Fruit fly (Drosophila melanogaster) whole organism, adult: ENCODE measurements around the gene Uba5.

Experiments used
- CG11617 ChIP-seq: fragments of 200-800 bp; sonication (Bioruptor generic); optimal IDR thresholded peaks from 2 replicates; lab custom pipeline; 2017; ENCODE audit warnings: mild to moderate bottlenecking, missing biosample characterization, missing genetic modification reagents, missing genetic modification characterization
- CG12768 ChIP-seq: fragments of 200-800 bp; sonication (Bioruptor generic); optimal IDR thresholded peaks from 2 replicates; lab custom pipeline; 2017; ENCODE audit warnings: missing biosample characterization, missing genetic modification characterization, mild to moderate bottlenecking, moderate library complexity, missing genetic modification reagents
- CG14711 ChIP-seq: fragments of 200-800 bp; sonication (Bioruptor generic); optimal IDR thresholded peaks from 2 replicates; lab custom pipeline; 2018; ENCODE audit warnings: missing biosample characterization, mild to moderate bottlenecking, missing genetic modification characterization, moderate library complexity
- CG1620 ChIP-seq: fragments of 200-800 bp; sonication (Bioruptor generic); optimal IDR thresholded peaks from 2 replicates; lab custom pipeline; 2016; ENCODE audit warnings: missing biosample characterization, missing genetic modification characterization
- CG33017 ChIP-seq: fragments of 200-800 bp; sonication (Bioruptor generic); optimal IDR thresholded peaks from 2 replicates; lab custom pipeline; 2018; ENCODE audit warnings: missing biosample characterization, mild to moderate bottlenecking, missing genetic modification characterization, moderate library complexity
- CG5204 ChIP-seq: fragments of 200-800 bp; sonication (Bioruptor generic); optimal IDR thresholded peaks from 2 replicates; lab custom pipeline; 2016; ENCODE audit warnings: missing biosample characterization, missing genetic modification characterization
- CG7045 ChIP-seq: fragments of 200-800 bp; sonication (Bioruptor generic); optimal IDR thresholded peaks from 2 replicates; lab custom pipeline; 2017; ENCODE audit warnings: missing biosample characterization, mild to moderate bottlenecking, missing genetic modification characterization
- CG7101 ChIP-seq: fragments of 200-800 bp; sonication (Bioruptor generic); optimal IDR thresholded peaks from 2 replicates; lab custom pipeline; 2018; ENCODE audit warnings: missing biosample characterization, mild to moderate bottlenecking, missing genetic modification characterization, moderate library complexity
- Clk ChIP-seq: fragments of 200-800 bp; sonication (Bioruptor generic); optimal IDR thresholded peaks from 2 replicates; lab custom pipeline; 2017; ENCODE audit warnings: missing biosample characterization, missing genetic modification characterization
- Crg-1 ChIP-seq: fragments of 200-800 bp; sonication (Bioruptor generic); optimal IDR thresholded peaks from 2 replicates; lab custom pipeline; 2016; ENCODE audit warnings: missing biosample characterization, missing genetic modification characterization
- Hr96 ChIP-seq: fragments of 200-800 bp; sonication (Bioruptor generic); optimal IDR thresholded peaks from 2 replicates; lab custom pipeline; 2016; ENCODE audit warnings: missing biosample characterization, missing genetic modification characterization
- Mnt ChIP-seq: fragments of 200-800 bp; sonication (Bioruptor generic); optimal IDR thresholded peaks from 2 replicates; lab custom pipeline; 2016; ENCODE audit warnings: missing biosample characterization, mild to moderate bottlenecking, missing genetic modification characterization
- bab1 ChIP-seq: fragments of 200-800 bp; sonication (Bioruptor generic); optimal IDR thresholded peaks from 3 replicates; lab custom pipeline; 2019; ENCODE audit warnings: missing biosample characterization, mild to moderate bottlenecking, missing genetic modification characterization, moderate library complexity
- cic ChIP-seq: fragments of 200-800 bp; sonication (Bioruptor generic); optimal IDR thresholded peaks from 2 replicates; lab custom pipeline; 2017; ENCODE audit warnings: missing biosample characterization, mild to moderate bottlenecking, missing genetic modification characterization, moderate library complexity
- cnc ChIP-seq, 2 experiments: fragments of >200 bp; optimal IDR thresholded peaks; 2 replicates each; lab custom pipeline; 2017
- kay ChIP-seq: fragments of 200-800 bp; sonication (Bioruptor generic); peaks from one replicate; lab custom pipeline; 2016; ENCODE audit warnings: missing biosample characterization, missing genetic modification characterization, borderline replicate concordance
- ovo ChIP-seq: fragments of 200-800 bp; sonication (Bioruptor generic); optimal IDR thresholded peaks from 2 replicates; lab custom pipeline; 2016; ENCODE audit warnings: missing biosample characterization, missing genetic modification characterization
- pad ChIP-seq: fragments of 200-800 bp; sonication (Bioruptor generic); optimal IDR thresholded peaks from 3 replicates; lab custom pipeline; 2017; ENCODE audit warnings: missing biosample characterization, missing genetic modification characterization, mild to moderate bottlenecking, moderate library complexity, missing genetic modification reagents
- tj ChIP-seq: fragments of 200-800 bp; sonication (Bioruptor generic); optimal IDR thresholded peaks from 3 replicates; lab custom pipeline; 2017; ENCODE audit warnings: missing biosample characterization, mild to moderate bottlenecking, missing genetic modification characterization, moderate library complexity
- toe ChIP-seq: fragments of 200-800 bp; sonication (Bioruptor generic); optimal IDR thresholded peaks from 2 replicates; lab custom pipeline; 2016; ENCODE audit warnings: missing biosample characterization, missing genetic modification characterization

The Uba5 gene

DNA sequence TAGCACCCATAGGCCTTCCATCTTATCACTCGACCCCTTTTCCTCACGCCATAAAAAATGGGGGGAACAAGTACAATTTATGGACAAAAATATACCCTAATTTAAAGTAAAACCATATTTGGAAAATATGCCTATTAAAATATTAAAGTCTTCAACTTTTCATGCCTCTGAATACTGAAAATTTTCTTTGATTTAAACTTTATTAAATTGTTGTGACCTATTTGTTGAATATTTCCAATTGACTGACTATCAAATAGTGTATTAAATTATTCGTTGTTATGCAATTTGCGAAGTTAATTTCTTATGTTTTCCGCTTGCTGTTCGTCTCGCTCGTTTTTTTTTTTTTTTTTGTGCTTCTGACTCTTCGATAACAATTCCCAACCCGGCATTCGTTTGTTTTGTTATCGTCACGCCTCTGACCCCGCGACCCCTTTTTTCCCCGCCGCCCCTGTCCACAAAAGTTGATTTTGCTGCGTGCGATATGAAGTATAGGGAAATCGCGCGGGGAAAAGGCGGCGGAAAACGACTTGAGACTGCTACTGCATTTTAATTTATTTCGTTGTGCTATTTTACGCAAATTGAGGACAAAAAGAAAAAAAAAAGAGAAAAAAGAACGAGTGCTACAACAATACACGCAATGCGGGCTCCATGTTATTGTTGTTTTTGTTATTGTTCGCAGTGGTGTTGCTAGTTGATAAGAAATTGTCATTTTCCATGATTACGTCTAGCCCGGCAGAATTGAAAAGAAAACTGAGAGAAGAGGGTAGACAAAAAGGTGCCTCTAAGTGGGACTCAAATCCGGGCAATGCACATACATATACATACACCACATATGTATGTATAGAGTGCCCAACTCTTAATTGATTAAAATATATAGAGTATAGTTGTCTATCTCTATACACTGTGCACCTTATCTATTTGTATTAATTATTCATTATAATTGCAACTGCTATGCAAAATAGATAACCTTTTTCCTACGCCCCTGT is 38.5 kb downstream of the Uba5 start:
- TF ChIP-seq kay (GFP tag; lab: Kevin White, UChicago), result peak; percentile 66
- peak; percentile 26 for TF ChIP-seq tj (GFP tag; lab: Kevin White, UChicago)
- no peak for TF ChIP-seq pad
- TF ChIP-seq Mnt (GFP tag; lab: Kevin White, UChicago), result no peak
- TF ChIP-seq ovo (GFP tag; lab: Kevin White, UChicago), result no peak
- no peak for TF ChIP-seq CG7045
- no peak for TF ChIP-seq Hr96
- TF ChIP-seq bab1, result peak; percentile 59
- TF ChIP-seq Clk (GFP tag; lab: Kevin White, UChicago), result no peak
- TF ChIP-seq cnc (optimal IDR thresholded peaks at IDR 0.05; lab: Kevin White, UChicago), result no peak
- TF ChIP-seq cic (GFP tag; lab: Kevin White, UChicago), result no peak
- TF ChIP-seq CG14711, result peak; percentile 52
- no peak for TF ChIP-seq CG1620 (GFP tag; lab: Kevin White, UChicago)
- no peak for TF ChIP-seq Crg-1 (GFP tag; lab: Kevin White, UChicago)
- peak; percentile 45 for TF ChIP-seq CG33017 (tag; lab: Kevin White, UChicago)
- TF ChIP-seq CG11617 (GFP tag; lab: Kevin White, UChicago), result peak; percentile 10
- peak; percentile 27 for TF ChIP-seq CG5204 (GFP tag; lab: Kevin White, UChicago)
- TF ChIP-seq CG7101 (tag; lab: Kevin White, UChicago), result peak; percentile 53
- no peak for TF ChIP-seq toe
- TF ChIP-seq CG12768, result no peak

DNA sequence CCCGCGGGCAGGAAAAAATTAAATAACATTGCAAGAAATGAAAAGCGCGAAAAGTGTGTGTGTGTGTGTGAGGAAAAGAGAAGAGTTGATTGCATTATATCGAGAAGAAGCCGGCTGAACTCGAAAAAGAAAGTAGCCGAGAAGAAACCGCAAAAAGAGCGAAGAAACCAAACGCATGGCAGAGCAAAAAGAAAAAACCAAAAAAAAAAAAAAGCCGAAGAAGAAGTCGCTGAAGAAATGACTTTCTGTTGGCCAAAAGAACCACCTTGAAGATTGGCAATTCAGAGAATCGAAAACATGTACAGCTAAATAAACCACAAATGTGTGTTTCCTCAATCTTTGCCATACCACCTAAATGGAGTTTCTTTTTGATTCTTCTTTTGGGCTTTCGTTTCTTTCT is 40.6 kb downstream of the Uba5 start:
- no peak for TF ChIP-seq kay (GFP tag; lab: Kevin White, UChicago)
- no peak for TF ChIP-seq Clk (GFP tag; lab: Kevin White, UChicago)
- TF ChIP-seq Hr96, result no peak
- TF ChIP-seq tj (GFP tag; lab: Kevin White, UChicago), result no peak
- TF ChIP-seq CG12768, result no peak
- no peak for TF ChIP-seq cnc (optimal IDR thresholded peaks at IDR 0.05; lab: Kevin White, UChicago)
- no peak for TF ChIP-seq CG5204 (GFP tag; lab: Kevin White, UChicago)
- TF ChIP-seq pad, result no peak
- TF ChIP-seq CG11617 (GFP tag; lab: Kevin White, UChicago), result no peak
- TF ChIP-seq Crg-1 (GFP tag; lab: Kevin White, UChicago), result no peak
- no peak for TF ChIP-seq CG7101 (tag; lab: Kevin White, UChicago)
- TF ChIP-seq cic (GFP tag; lab: Kevin White, UChicago), result no peak
- no peak for TF ChIP-seq bab1
- no peak for TF ChIP-seq CG14711
- no peak for TF ChIP-seq toe
- TF ChIP-seq CG33017 (tag; lab: Kevin White, UChicago), result no peak
- no peak for TF ChIP-seq Mnt (GFP tag; lab: Kevin White, UChicago)
- no peak for TF ChIP-seq ovo (GFP tag; lab: Kevin White, UChicago)

DNA sequence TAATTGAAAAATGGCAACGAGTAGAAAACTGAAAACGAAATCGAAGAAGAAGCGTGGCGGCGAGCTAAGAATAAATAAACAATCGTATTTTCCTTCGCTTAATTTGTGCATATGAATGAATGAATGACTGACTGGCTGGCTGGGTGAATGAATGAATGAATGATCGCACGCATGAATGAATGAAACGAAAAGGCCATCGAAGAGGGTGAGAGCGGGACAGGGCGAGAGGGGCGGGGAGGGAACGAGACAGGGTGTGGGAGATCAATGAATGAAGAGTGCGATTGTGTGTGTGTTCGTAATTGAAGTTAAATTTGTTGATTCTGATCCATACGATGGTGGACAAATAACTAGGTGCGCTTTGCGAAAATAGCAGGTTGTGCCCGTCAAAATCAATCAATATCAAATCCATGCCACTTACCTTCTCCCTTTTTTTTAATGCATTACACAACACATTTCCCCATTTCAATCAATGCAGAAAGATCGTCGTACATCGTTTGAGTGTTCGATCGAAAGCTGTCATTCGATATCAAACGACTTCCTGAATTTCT is 43.8 kb downstream of the Uba5 start:
- no peak for TF ChIP-seq CG12768
- TF ChIP-seq kay (GFP tag; lab: Kevin White, UChicago), result no peak
- TF ChIP-seq Hr96, result no peak
- TF ChIP-seq Crg-1 (GFP tag; lab: Kevin White, UChicago), result no peak
- TF ChIP-seq ovo (GFP tag; lab: Kevin White, UChicago), result no peak

DNA sequence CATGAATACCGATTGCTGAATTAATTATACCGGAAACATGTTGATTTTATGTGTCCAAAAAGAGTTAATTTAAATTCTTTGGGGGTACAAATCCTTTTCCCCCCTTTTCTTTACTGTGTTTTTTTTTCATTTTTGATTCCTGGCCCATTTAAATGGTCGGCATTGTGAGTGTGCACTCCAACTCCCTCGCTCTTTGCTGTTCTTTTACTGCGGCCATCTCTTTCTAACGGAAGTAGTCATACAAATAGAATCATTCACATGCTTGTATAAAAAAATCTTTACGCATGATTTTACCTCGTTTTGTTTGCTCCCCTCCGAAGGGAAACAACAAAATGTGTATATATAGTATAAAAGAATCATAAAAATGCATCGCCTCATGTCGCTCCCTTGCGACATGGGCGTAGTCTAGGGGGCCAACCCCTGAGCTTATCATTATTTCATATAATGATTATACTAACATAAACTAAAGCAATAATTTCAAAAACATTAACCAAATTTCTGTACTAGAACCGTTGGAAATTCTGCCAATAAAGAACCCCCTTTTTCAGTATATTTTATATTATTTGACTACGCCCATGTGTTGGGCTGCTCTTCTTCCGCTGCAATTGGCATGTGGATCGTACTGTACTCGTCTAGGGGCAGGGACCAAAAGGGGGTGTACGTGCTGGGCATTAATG is 44.8 kb downstream of the Uba5 start:
- TF ChIP-seq tj (GFP tag; lab: Kevin White, UChicago), result no peak
- TF ChIP-seq CG11617 (GFP tag; lab: Kevin White, UChicago), result no peak
- no peak for TF ChIP-seq cic (GFP tag; lab: Kevin White, UChicago)
- TF ChIP-seq toe, result no peak
- TF ChIP-seq Mnt (GFP tag; lab: Kevin White, UChicago), result no peak
- no peak for TF ChIP-seq CG14711
- no peak for TF ChIP-seq Crg-1 (GFP tag; lab: Kevin White, UChicago)
- no peak for TF ChIP-seq cnc (optimal IDR thresholded peaks at IDR 0.05; lab: Kevin White, UChicago)
- no peak for TF ChIP-seq CG7101 (tag; lab: Kevin White, UChicago)
- TF ChIP-seq CG12768, result no peak
- TF ChIP-seq CG5204 (GFP tag; lab: Kevin White, UChicago), result peak; percentile 32
- peak; percentile 1 for TF ChIP-seq bab1
- TF ChIP-seq CG7045, result no peak
- no peak for TF ChIP-seq Clk (GFP tag; lab: Kevin White, UChicago)
- TF ChIP-seq ovo (GFP tag; lab: Kevin White, UChicago), result no peak
- TF ChIP-seq kay (GFP tag; lab: Kevin White, UChicago), result peak; percentile 66
- no peak for TF ChIP-seq pad
- no peak for TF ChIP-seq CG33017 (tag; lab: Kevin White, UChicago)

DNA sequence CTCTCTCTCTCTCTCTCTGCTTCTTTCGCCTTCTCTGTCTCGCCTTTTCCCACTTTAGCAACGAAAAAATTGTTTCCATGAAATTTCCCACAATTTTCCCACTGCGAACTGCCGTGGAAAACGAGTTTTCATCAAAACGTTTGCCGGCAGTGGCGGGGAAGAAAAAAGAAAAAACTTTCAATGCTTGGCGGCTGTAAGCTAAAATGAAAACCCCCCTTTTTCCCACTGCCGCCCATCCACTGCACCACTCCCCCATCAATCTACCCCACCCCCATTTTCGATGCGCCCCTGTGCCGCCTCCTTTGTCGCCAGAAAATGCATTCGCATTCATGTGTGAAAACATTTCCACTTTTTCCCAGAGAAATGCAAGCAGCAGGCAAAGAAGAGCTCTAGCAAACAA is 47.9 kb downstream of the Uba5 start:
- TF ChIP-seq CG1620 (GFP tag; lab: Kevin White, UChicago), result no peak
- no peak for TF ChIP-seq Clk (GFP tag; lab: Kevin White, UChicago)
- no peak for TF ChIP-seq CG11617 (GFP tag; lab: Kevin White, UChicago)
- no peak for TF ChIP-seq cnc (optimal IDR thresholded peaks at IDR 0.05; lab: Kevin White, UChicago)
- TF ChIP-seq CG33017 (tag; lab: Kevin White, UChicago), result no peak
- no peak for TF ChIP-seq kay (GFP tag; lab: Kevin White, UChicago)
- no peak for TF ChIP-seq CG14711
- TF ChIP-seq CG7101 (tag; lab: Kevin White, UChicago), result no peak
- no peak for TF ChIP-seq CG12768
- TF ChIP-seq tj (GFP tag; lab: Kevin White, UChicago), result no peak
- TF ChIP-seq Mnt (GFP tag; lab: Kevin White, UChicago), result no peak
- TF ChIP-seq ovo (GFP tag; lab: Kevin White, UChicago), result no peak
- TF ChIP-seq toe, result no peak
- TF ChIP-seq CG7045, result no peak
- no peak for TF ChIP-seq cic (GFP tag; lab: Kevin White, UChicago)
